Worm (Caenorhabditis elegans): ENCODE data around the gene tbc-14.

DNA sequence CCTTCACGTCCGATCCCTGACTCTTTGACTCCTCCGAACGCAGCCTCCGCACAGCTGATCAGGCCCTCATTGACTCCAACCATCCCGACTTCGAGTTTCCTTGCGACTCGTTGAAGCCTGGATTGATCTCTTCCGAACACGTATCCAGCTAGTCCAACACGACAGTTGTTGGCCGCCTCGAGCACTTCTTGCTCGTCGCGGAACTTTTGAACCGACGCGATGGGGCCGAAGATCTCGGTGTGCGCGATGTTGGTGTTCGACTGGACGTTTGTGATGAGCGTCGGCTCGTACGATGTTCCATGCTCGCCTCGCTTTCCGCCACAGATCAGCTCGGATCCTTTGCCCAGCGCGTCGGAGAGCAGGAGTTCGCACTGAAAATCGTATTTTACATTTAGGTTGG lies 40.2 kb upstream of the tbc-14 start:
- TF ChIP-seq unc-62 (GFP tag; optimal IDR thresholded peaks at IDR 0.05) (no peak), ztf-11 (tag; optimal IDR thresholded peaks at IDR 0.05) (no peak)
